Fruit fly (Drosophila melanogaster) whole organism, wandering third instar larva: ENCODE data around the gene CG14441.

Experiments used
- Abd-B ChIP-seq: fragments of >200 bp; optimal IDR thresholded peaks from 2 replicates; lab custom pipeline; 2017; ENCODE audit warnings: missing biosample characterization, missing genetic modification characterization
- CG32264 ChIP-seq: fragments of 200-800 bp; sonication (Bioruptor generic); optimal IDR thresholded peaks from 2 replicates; lab custom pipeline; 2016; ENCODE audit warnings: missing biosample characterization, missing genetic modification characterization
- CG9705 ChIP-seq: fragments of 200-800 bp; sonication (Bioruptor generic); optimal IDR thresholded peaks from 2 replicates; lab custom pipeline; 2018; ENCODE audit warnings: missing biosample characterization, mild to moderate bottlenecking, missing genetic modification characterization
- CrebA ChIP-seq: fragments of 200-800 bp; sonication (Bioruptor generic); optimal IDR thresholded peaks from 2 replicates; lab custom pipeline; 2016; ENCODE audit warnings: missing biosample characterization, mild to moderate bottlenecking, missing genetic modification characterization, borderline replicate concordance
- GATAd ChIP-seq: sonication (Bioruptor generic); optimal IDR thresholded peaks from 2 replicates; lab custom pipeline; 2016; ENCODE audit warnings: missing biosample characterization, missing genetic modification characterization
- HLH106 ChIP-seq: fragments of 200-800 bp; optimal IDR thresholded peaks from 3 replicates; lab custom pipeline; 2019; ENCODE audit warnings: missing biosample characterization, mild to moderate bottlenecking, missing genetic modification characterization, moderate library complexity
- Hnf4 ChIP-seq: fragments of 200-800 bp; sonication (Bioruptor generic); optimal IDR thresholded peaks from 2 replicates; lab custom pipeline; 2016; ENCODE audit warnings: missing biosample characterization, mild to moderate bottlenecking, missing genetic modification characterization
- Hr78 ChIP-seq: fragments of >200 bp; optimal IDR thresholded peaks from 2 replicates; lab custom pipeline; 2017; ENCODE audit warnings: missing biosample characterization, missing genetic modification characterization
- Myc ChIP-seq: fragments of >200 bp; optimal IDR thresholded peaks from 2 replicates; lab custom pipeline; 2017
- OdsH ChIP-seq: fragments of 200-800 bp; sonication (Bioruptor generic); optimal IDR thresholded peaks from 2 replicates; lab custom pipeline; 2016; ENCODE audit warnings: missing biosample characterization, mild to moderate bottlenecking, missing genetic modification characterization
- Rel ChIP-seq, 2 experiments: fragments of 200-800 bp; sonication (Bioruptor generic) in 1 of 2; optimal IDR thresholded peaks; 2 replicates in 1 of 2; 3 replicates in 1 of 2; lab custom pipeline; 2016 to 2019; ENCODE audit warnings: mild to moderate bottlenecking in 2 of 2, missing biosample characterization in 2 of 2, missing genetic modification characterization in 2 of 2, moderate library complexity in 1 of 2
- Sp1 ChIP-seq: fragments of 200-800 bp; sonication (Bioruptor generic); optimal IDR thresholded peaks from 3 replicates; lab custom pipeline; 2019; ENCODE audit warnings: missing biosample characterization, mild to moderate bottlenecking, missing genetic modification characterization, moderate library complexity
- br ChIP-seq: fragments of 200-800 bp; sonication (Bioruptor generic); optimal IDR thresholded peaks from 2 replicates; lab custom pipeline; 2016; ENCODE audit warnings: missing biosample characterization, missing genetic modification characterization
- brk ChIP-seq: fragments of 200-800 bp; sonication (Bioruptor generic); optimal IDR thresholded peaks from 2 replicates; lab custom pipeline; 2016; ENCODE audit warnings: missing biosample characterization, mild to moderate bottlenecking, missing genetic modification characterization
- dl ChIP-seq, 2 experiments: fragments of 175-275, 200-275 bp in 1 of 2; fragments of 200-275 bp in 1 of 2; sonication (Bioruptor generic); optimal IDR thresholded peaks; lab custom pipeline; 2018; ENCODE audit warnings: mild to moderate bottlenecking in 2 of 2, missing biosample characterization in 2 of 2, missing genetic modification characterization in 2 of 2, moderate library complexity in 2 of 2; ENCODE audit not compliant: partially characterized antibody in 2 of 2, insufficient read depth in 1 of 2
- dmrt93B ChIP-seq: fragments of 200-800 bp; sonication (Bioruptor generic); optimal IDR thresholded peaks from 2 replicates; lab custom pipeline; 2018; ENCODE audit warnings: missing biosample characterization, mild to moderate bottlenecking, missing genetic modification characterization
- dsf ChIP-seq: sonication (Bioruptor generic); optimal IDR thresholded peaks from 2 replicates; lab custom pipeline; 2016; ENCODE audit warnings: missing biosample characterization, missing genetic modification characterization, borderline replicate concordance
- ey ChIP-seq: fragments of 200-800 bp; sonication (Bioruptor generic); optimal IDR thresholded peaks from 2 replicates; lab custom pipeline; 2016; ENCODE audit warnings: missing biosample characterization, missing genetic modification characterization
- foxo ChIP-seq, 2 experiments: fragments of 200-800 bp; sonication (Bioruptor generic); optimal IDR thresholded peaks; 2 replicates in 1 of 2; 3 replicates in 1 of 2; lab custom pipeline; 2016 to 2017; ENCODE audit warnings: missing biosample characterization in 2 of 2, missing genetic modification characterization in 2 of 2
- fru ChIP-seq: fragments of 200-800 bp; sonication (Bioruptor generic); optimal IDR thresholded peaks from 3 replicates; lab custom pipeline; 2016; ENCODE audit warnings: missing biosample characterization, mild to moderate bottlenecking, missing genetic modification characterization
- h ChIP-seq: fragments of 200-800 bp; sonication (Bioruptor generic); optimal IDR thresholded peaks from 3 replicates; lab custom pipeline; 2016; ENCODE audit warnings: missing biosample characterization, mild to moderate bottlenecking, missing genetic modification characterization
- jim ChIP-seq: fragments of 175-275, 200-325 bp; sonication (Bioruptor generic); optimal IDR thresholded peaks from 2 replicates; lab custom pipeline; 2016; ENCODE audit warnings: missing biosample characterization, mild to moderate bottlenecking, missing genetic modification characterization
- lola ChIP-seq: fragments of >200 bp; optimal IDR thresholded peaks from 2 replicates; lab custom pipeline; 2017; ENCODE audit warnings: missing biosample characterization, missing genetic modification characterization
- psq ChIP-seq: fragments of 200-800 bp; sonication (Bioruptor generic); optimal IDR thresholded peaks from 3 replicates; lab custom pipeline; 2017; ENCODE audit warnings: missing biosample characterization, mild to moderate bottlenecking, missing genetic modification characterization, moderate library complexity
- rgr ChIP-seq: fragments of 200-800 bp; sonication (Bioruptor generic); optimal IDR thresholded peaks from 3 replicates; lab custom pipeline; 2016; ENCODE audit warnings: missing biosample characterization, mild to moderate bottlenecking, missing genetic modification characterization
- sage ChIP-seq: fragments of 200-800 bp; sonication (Bioruptor generic); optimal IDR thresholded peaks from 2 replicates; lab custom pipeline; 2016; ENCODE audit warnings: missing biosample characterization, mild to moderate bottlenecking, missing genetic modification characterization
- sv ChIP-seq: fragments of 200-800 bp; sonication (Bioruptor generic); optimal IDR thresholded peaks from 3 replicates; lab custom pipeline; 2016; ENCODE audit warnings: missing biosample characterization, missing genetic modification characterization
- usp ChIP-seq: fragments of >200 bp; optimal IDR thresholded peaks from 2 replicates; lab custom pipeline; 2017; ENCODE audit warnings: missing biosample characterization, missing genetic modification characterization
- woc ChIP-seq: sonication (Bioruptor generic); optimal IDR thresholded peaks from 2 replicates; lab custom pipeline; 2016; ENCODE audit warnings: missing biosample characterization, mild to moderate bottlenecking, missing genetic modification characterization

CG14441 gene

DNA sequence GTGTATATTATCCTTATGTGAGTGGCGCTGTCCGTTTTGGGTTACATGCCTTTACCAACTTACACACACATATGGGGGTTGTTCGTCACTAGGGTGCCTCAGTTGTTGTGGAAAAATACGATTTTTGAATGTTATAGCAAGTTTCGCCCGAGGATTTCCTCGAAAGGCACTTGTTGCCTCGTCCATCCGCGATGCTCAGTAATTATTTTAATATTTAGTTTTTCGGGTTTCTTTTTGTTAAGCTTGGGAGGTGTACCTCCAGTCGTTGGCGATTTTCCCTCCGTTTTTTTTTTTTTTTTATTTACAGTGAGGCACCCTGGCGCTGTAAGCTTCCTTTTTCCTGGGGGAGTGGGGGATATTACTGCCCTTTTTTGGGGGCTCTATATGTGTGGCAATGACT lies 2.8 kb upstream of the CG14441 start:
- no peak for TF ChIP-seq lola (GFP tag; lab: Kevin White, UChicago)
- no peak for TF ChIP-seq Rel (GFP tag; optimal IDR thresholded peaks at IDR 0.05; lab: Kevin White, UChicago)
- peak; percentile 28 for TF ChIP-seq Rel (tag; optimal IDR thresholded peaks at IDR 0.05; lab: Kevin White, UChicago)
- TF ChIP-seq Abd-B (GFP tag; lab: Kevin White, UChicago), result no peak
- no peak for TF ChIP-seq jim
- TF ChIP-seq Sp1 (GFP tag; lab: Kevin White, UChicago), result peak; percentile 82
- peak; percentile 67 for TF ChIP-seq HLH106
- TF ChIP-seq CG9705 (GFP tag; lab: Kevin White, UChicago), result peak; percentile 32
- TF ChIP-seq Hr78, result no peak
- TF ChIP-seq psq (GFP tag; lab: Kevin White, UChicago), result peak; percentile 30
- TF ChIP-seq ey (GFP tag; lab: Kevin White, UChicago), result peak; percentile 70
- TF ChIP-seq h, result peak; percentile 71
- TF ChIP-seq Hnf4 (GFP tag; lab: Kevin White, UChicago), result peak; percentile 28
- peak in 1 of 2 experiments; percentile 75 for TF ChIP-seq foxo (GFP tag; optimal IDR thresholded peaks at IDR 0.05; lab: Kevin White, UChicago)
- peak; percentile 45 for TF ChIP-seq CG32264 (GFP tag; lab: Kevin White, UChicago)
- TF ChIP-seq woc (GFP tag; lab: Kevin White, UChicago), result peak; percentile 38
- peak; percentile 74 for TF ChIP-seq rgr
- peak; percentile 84 for TF ChIP-seq fru (GFP tag; lab: Kevin White, UChicago)
- no peak for TF ChIP-seq GATAd
- TF ChIP-seq brk (GFP tag; lab: Kevin White, UChicago), result no peak
- peak; percentile 79 for TF ChIP-seq br
- no peak for TF ChIP-seq CrebA (GFP tag; lab: Kevin White, UChicago)
- TF ChIP-seq OdsH (GFP tag; lab: Kevin White, UChicago), result peak; percentile 67
- TF ChIP-seq dmrt93B (GFP tag; lab: Kevin White, UChicago), result peak; percentile 40
- peak; percentile 28 for TF ChIP-seq sv (GFP tag; lab: Kevin White, UChicago)

DNA sequence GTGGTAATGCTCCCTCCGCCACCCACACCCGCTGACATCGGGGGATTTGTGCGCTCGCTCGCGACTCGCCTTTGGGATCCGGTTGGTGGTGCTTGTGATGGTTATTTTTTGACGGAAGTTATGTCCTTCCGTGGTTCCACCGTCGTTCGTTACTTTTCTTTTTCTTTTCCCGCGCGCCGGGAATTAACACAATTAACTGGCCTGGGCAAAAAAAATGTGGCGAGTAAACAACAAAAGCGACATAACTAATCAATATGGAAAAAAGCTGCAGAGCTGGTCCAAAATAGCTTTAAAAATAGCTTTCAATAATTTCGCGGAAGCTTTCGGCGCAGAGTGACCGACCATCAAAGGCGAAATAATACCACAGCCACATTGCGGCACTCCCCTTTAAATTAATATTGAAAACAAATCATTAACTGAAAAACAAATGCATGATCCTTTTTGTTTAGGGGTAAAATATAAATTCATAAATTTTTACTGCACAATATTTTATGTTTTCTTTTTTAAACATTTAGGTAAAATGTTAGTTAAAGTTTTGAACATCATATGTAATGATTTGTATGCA lies 978 bp upstream of the CG14441 start, which contains the start of gene CG14440:
CG14440 (minus strand) TSS at position 320 of the 565 bp plus-strand sequence.
- TF ChIP-seq h (no peak), Hr78 (no peak), dsf (GFP tag; lab: Kevin White, UChicago) (no peak), Hnf4 (GFP tag; lab: Kevin White, UChicago) (no peak), Rel (GFP tag; optimal IDR thresholded peaks at IDR 0.05; lab: Kevin White, UChicago) (no peak), Rel (tag; optimal IDR thresholded peaks at IDR 0.05; lab: Kevin White, UChicago) (peak; percentile 81)

DNA sequence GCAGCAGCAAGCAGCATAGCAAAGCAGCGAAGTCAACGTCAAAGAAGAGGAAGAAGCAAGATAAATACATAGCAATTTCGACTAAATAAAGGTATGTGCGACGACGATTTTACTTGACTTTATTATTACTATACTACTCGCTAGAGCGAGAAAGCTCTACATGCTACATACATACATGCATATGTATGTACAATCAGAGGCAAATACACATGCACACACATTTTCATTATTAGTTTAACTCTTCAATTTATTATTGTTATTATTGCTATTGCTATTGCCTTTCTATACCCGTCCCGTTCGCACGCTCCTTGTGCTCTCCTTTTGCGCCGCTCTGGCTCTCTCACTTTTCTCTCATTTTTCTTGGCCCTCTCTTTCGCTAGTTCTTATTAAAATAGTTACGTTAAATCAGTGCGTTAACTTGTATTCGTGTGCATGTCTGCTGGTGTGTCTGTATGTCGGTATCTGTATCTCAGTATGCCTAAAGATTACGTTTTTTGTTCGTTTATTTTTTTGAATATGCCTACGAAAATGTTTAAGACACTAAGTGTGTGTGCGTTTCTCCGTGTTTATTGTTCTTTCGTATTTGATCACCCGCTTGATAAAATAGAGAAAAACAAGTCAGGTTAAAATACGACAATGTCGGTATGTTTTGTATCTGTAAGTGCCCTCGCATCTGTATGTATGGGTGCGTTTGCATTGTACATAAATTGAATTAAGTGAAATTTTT lies 1.1 kb downstream of the CG14441 start:
- TF ChIP-seq GATAd, result no peak
- TF ChIP-seq br, result no peak

DNA sequence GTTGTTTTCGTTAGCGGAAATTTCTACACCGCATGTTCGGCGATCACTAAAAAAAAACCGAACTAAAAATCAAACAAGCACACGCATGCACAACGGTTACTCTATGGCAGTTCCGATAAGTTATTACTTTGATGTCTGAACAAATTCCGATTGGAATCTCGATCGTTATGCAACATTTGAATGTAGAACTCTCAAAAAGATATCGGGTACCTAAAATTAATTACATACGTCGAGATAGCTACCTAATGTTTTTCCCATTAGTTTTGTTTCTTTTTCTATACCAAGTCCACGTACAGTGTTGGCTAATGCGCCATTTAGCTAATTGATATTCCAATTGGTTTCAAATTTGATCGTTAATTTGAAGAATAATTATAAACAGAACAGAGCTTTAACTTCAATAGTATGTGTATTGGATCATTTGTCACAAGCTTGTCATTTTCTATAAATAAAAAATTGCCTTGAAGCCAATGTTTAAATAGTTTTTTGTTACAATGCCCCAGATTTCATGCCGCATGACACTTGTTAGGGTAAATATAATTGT lies 1.8 kb downstream of the CG14441 start:
- TF ChIP-seq foxo (GFP tag; optimal IDR thresholded peaks at IDR 0.05; lab: Kevin White, UChicago) (no peak), sage (GFP tag; lab: Kevin White, UChicago) (no peak), usp (GFP tag; lab: Kevin White, UChicago) (no peak), brk (GFP tag; lab: Kevin White, UChicago) (no peak), ey (GFP tag; lab: Kevin White, UChicago) (no peak), dl (GFP tag; optimal IDR thresholded peaks at IDR 0.05; lab: Kevin White, UChicago; ENCODE audit: insufficient read depth in 1 of 2, partially characterized antibody in 2 of 2) (no peak), psq (GFP tag; lab: Kevin White, UChicago) (no peak), fru (GFP tag; lab: Kevin White, UChicago) (no peak), Sp1 (GFP tag; lab: Kevin White, UChicago) (no peak), Hr78 (no peak), br (no peak), dmrt93B (GFP tag; lab: Kevin White, UChicago) (no peak), CrebA (GFP tag; lab: Kevin White, UChicago) (no peak), OdsH (GFP tag; lab: Kevin White, UChicago) (no peak), Myc (lab: Kevin White, UChicago) (no peak)
